Worm (Caenorhabditis elegans) whole organism, L3 larva: ENCODE data around the gene ech-9.

Experiments
- ZK546.5 ChIP-seq: sonication (generic microtip); optimal IDR thresholded peaks from 2 replicates; lab custom pipeline; 2017; ENCODE audit warnings: missing biosample characterization, missing genetic modification characterization
- ceh-28 ChIP-seq: fragments of 150-350 bp; optimal IDR thresholded peaks from 2 replicates; lab custom pipeline; 2014; ENCODE audit warnings: missing biosample characterization, missing genetic modification reagents, missing genetic modification characterization
- ceh-82 ChIP-seq: fragments of 150-350 bp; optimal IDR thresholded peaks from 2 replicates; lab custom pipeline; 2014; ENCODE audit warnings: missing biosample characterization, missing genetic modification characterization
- egl-27 ChIP-seq: sonication (generic microtip); optimal IDR thresholded peaks from 4 replicates; lab custom pipeline; 2017; ENCODE audit warnings: missing biosample characterization, missing genetic modification reagents, missing genetic modification characterization
- elt-2 ChIP-seq: sonication (generic microtip); optimal IDR thresholded peaks from 2 replicates; lab custom pipeline; 2016; ENCODE audit warnings: missing genetic modification reagents, mild to moderate bottlenecking, missing genetic modification characterization, missing compliant biosample characterization
- elt-3 ChIP-seq, 3 experiments: fragments of 150-350 bp in 1 of 3; sonication (generic microtip) in 2 of 3; optimal IDR thresholded peaks; 2 replicates in 2 of 3; 4 replicates in 1 of 3; lab custom pipeline; 2014 to 2017; ENCODE audit warnings: missing biosample characterization in 3 of 3, missing genetic modification characterization in 3 of 3
- eor-1 ChIP-seq, 2 experiments: fragments of 150-350 bp; optimal IDR thresholded peaks; 2 replicates each; lab custom pipeline; 2014 to 2018; ENCODE audit warnings: missing biosample characterization in 2 of 2, missing genetic modification characterization in 2 of 2
- fkh-10 ChIP-seq: sonication (generic microtip); optimal IDR thresholded peaks from 2 replicates; lab custom pipeline; 2017; ENCODE audit warnings: missing biosample characterization, missing genetic modification reagents, missing genetic modification characterization
- fkh-2 ChIP-seq: fragments of 150-350 bp; optimal IDR thresholded peaks from 2 replicates; lab custom pipeline; 2014; ENCODE audit warnings: missing biosample characterization, missing genetic modification reagents, missing genetic modification characterization
- fos-1 ChIP-seq: fragments of 150-350 bp; optimal IDR thresholded peaks from 2 replicates; lab custom pipeline; 2014; ENCODE audit warnings: missing biosample characterization, missing genetic modification characterization
- hmg-11 ChIP-seq: sonication (generic microtip); optimal IDR thresholded peaks from 2 replicates; lab custom pipeline; 2016; ENCODE audit warnings: missing genetic modification characterization, missing compliant biosample characterization
- jun-1 ChIP-seq: fragments of 150-350 bp; optimal IDR thresholded peaks from 2 replicates; lab custom pipeline; 2014; ENCODE audit warnings: missing biosample characterization, missing genetic modification reagents, missing genetic modification characterization
- lin-15B ChIP-seq: fragments of 150-350 bp; optimal IDR thresholded peaks from 2 replicates; lab custom pipeline; 2014; ENCODE audit warnings: missing biosample characterization, missing genetic modification characterization
- lin-39 ChIP-seq: fragments of 150-350 bp; optimal IDR thresholded peaks from 2 replicates; lab custom pipeline; 2018; ENCODE audit warnings: missing biosample characterization, missing genetic modification reagents, missing genetic modification characterization
- lsy-12 ChIP-seq: sonication (generic microtip); optimal IDR thresholded peaks from 2 replicates; lab custom pipeline; 2016; ENCODE audit warnings: mild to moderate bottlenecking, missing genetic modification characterization, missing compliant biosample characterization
- mdl-1 ChIP-seq: fragments of 150-350 bp; optimal IDR thresholded peaks from 2 replicates; lab custom pipeline; 2014; ENCODE audit warnings: missing biosample characterization, missing genetic modification characterization
- mml-1 ChIP-seq: fragments of 150-350 bp; sonication (generic microtip); optimal IDR thresholded peaks from 3 replicates; lab custom pipeline; 2014; ENCODE audit warnings: missing biosample characterization, missing genetic modification characterization
- nfya-1 ChIP-seq: sonication (generic microtip); optimal IDR thresholded peaks from 2 replicates; lab custom pipeline; 2017; ENCODE audit warnings: missing genetic modification characterization, mild to moderate bottlenecking, missing compliant biosample characterization, antibody characterized with exemption, moderate library complexity; ENCODE audit not compliant: insufficient read depth
- nhr-11 ChIP-seq: fragments of 150-350 bp; optimal IDR thresholded peaks from 2 replicates; lab custom pipeline; 2014; ENCODE audit warnings: missing biosample characterization, missing genetic modification characterization
- nhr-23 ChIP-seq: fragments of 150-350 bp; optimal IDR thresholded peaks from 2 replicates; lab custom pipeline; 2014; ENCODE audit warnings: missing biosample characterization, missing genetic modification reagents, missing genetic modification characterization
- nhr-237 ChIP-seq: fragments of 150-350 bp; optimal IDR thresholded peaks from 2 replicates; lab custom pipeline; 2014; ENCODE audit warnings: missing biosample characterization, missing genetic modification characterization
- nhr-25 ChIP-seq: sonication (generic microtip); optimal IDR thresholded peaks from 2 replicates; lab custom pipeline; 2017; ENCODE audit warnings: missing biosample characterization, missing genetic modification characterization
- nhr-28 ChIP-seq: fragments of 150-350 bp; optimal IDR thresholded peaks from 2 replicates; lab custom pipeline; 2014; ENCODE audit warnings: missing biosample characterization, missing genetic modification characterization
- nhr-67 ChIP-seq: fragments of 150-350 bp; optimal IDR thresholded peaks from 2 replicates; lab custom pipeline; 2014; ENCODE audit warnings: missing biosample characterization, missing genetic modification characterization
- nhr-77 ChIP-seq: fragments of 150-350 bp; optimal IDR thresholded peaks from 2 replicates; lab custom pipeline; 2014; ENCODE audit warnings: missing biosample characterization, missing genetic modification characterization
- pha-4 ChIP-seq: fragments of 150-350 bp; optimal IDR thresholded peaks from 2 replicates; lab custom pipeline; 2014; ENCODE audit warnings: missing biosample characterization, missing genetic modification reagents, missing genetic modification characterization
- pqm-1 ChIP-seq: fragments of 150-350 bp; optimal IDR thresholded peaks from 2 replicates; lab custom pipeline; 2017; ENCODE audit warnings: missing biosample characterization, missing genetic modification characterization, inconsistent platforms
- sea-2 ChIP-seq: fragments of 150-350 bp; sonication (generic microtip); optimal IDR thresholded peaks from 4 replicates; lab custom pipeline; 2014; ENCODE audit warnings: missing biosample characterization, missing genetic modification reagents, missing genetic modification characterization
- skn-1 ChIP-seq: fragments of 150-350 bp; optimal IDR thresholded peaks from 2 replicates; lab custom pipeline; 2014; ENCODE audit warnings: missing biosample characterization, missing genetic modification characterization
- snpc-4 ChIP-seq: fragments of 150-350 bp; optimal IDR thresholded peaks from 2 replicates; lab custom pipeline; 2014; ENCODE audit warnings: missing biosample characterization, missing genetic modification characterization
- unc-39 ChIP-seq: sonication (generic microtip); optimal IDR thresholded peaks from 4 replicates; lab custom pipeline; 2017; ENCODE audit warnings: missing biosample characterization, missing genetic modification characterization
- unc-62 ChIP-seq: fragments of 150-350 bp; sonication (generic microtip); optimal IDR thresholded peaks from 4 replicates; lab custom pipeline; 2014; ENCODE audit warnings: missing biosample characterization, missing genetic modification reagents, missing genetic modification characterization
- zag-1 ChIP-seq: fragments of 150-350 bp; optimal IDR thresholded peaks from 2 replicates; lab custom pipeline; 2014; ENCODE audit warnings: missing biosample characterization, missing genetic modification characterization
- ztf-4 ChIP-seq: fragments of 150-350 bp; optimal IDR thresholded peaks from 2 replicates; lab custom pipeline; 2014; ENCODE audit warnings: missing biosample characterization, missing genetic modification characterization

Gene ech-9

DNA sequence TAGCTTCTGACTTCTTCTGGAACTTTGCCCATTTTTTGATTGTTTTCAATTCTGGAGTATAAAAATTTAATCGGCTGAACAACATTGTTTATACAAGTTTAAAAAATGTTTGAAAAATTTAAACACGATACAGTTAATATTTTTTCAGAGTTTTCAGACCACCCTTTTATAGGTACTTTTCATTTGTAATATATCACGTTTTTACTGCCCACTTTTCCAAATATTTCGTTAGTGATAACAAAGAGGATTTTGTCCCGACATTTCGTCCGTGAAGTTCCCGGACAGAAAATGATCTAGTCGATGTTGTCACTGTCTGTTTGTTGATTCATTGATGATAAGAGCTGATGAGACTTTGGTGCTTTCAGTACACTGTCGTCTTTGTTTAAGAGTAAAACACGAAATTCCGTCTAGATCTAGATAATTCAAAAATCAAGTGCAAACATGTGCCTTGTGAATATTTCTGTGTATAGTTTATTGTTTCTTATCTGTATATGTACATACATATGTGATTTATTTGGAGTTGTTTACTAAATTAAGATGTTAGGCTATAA, at the start of gene ech-9:
Gene ech-9 (minus strand): TSS at position 51 of the 551 bp plus-strand sequence.
- peak; percentile 58 for TF ChIP-seq elt-2 (tag; lab: Kevin White, UChicago)
- TF ChIP-seq pqm-1 (tag; lab: Kevin White, UChicago) = peak; percentile 84
- no peak for TF ChIP-seq elt-3 (tag; optimal IDR thresholded peaks at IDR 0.05; lab: Kevin White, UChicago)

DNA sequence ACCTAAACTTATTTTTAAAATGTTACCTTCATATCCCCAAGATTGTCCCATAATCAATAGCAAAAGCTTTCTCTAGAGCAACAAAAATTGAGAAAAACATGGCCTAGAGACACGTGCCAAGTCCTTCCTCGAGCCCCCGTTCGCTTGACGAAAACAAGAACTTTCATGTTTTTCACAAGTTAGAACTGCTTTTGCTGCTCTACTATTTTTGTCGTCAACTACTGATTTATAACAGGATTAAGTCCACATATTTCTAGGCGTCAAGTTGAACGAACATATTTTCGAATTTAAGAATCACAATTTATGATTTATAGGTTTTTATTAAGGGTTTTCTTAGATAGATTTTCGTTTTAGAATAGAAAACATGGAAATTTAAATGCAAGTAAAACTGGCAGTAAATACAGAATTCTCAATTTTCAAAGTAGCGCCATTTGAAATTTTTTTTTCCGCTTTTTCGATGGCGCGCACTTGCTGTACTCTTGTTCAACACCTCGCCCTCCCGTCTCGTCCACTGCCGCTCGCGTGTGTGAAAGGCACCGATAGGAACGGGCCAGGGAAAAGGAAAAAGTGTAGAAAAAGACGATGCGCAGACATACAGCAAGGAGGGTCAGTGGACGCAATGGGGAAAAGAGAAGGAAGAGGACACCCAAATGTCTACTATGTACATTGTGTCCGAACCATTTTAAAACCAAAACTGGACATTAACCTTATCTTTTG, 49.2 kb upstream of the ech-9 start, which contains the start of gene rad-51:
Gene rad-51 (minus strand): TSS at position 51 of the 717 bp plus-strand sequence.
- TF ChIP-seq nfya-1 (tag; lab: Kevin White, UChicago) (peak; percentile 86), skn-1 (no peak), snpc-4 (tag; lab: Kevin White, UChicago) (peak; percentile 73), ceh-82 (tag; lab: Kevin White, UChicago) (no peak), lin-15B (tag; lab: Kevin White, UChicago) (peak; percentile 85), nhr-237 (tag; lab: Kevin White, UChicago) (no peak), nhr-25 (tag; lab: Kevin White, UChicago) (peak; percentile 68), nhr-77 (tag; lab: Kevin White, UChicago) (no peak), ceh-28 (no peak), nhr-67 (tag; lab: Kevin White, UChicago) (no peak), egl-27 (tag; lab: Kevin White, UChicago) (peak; percentile 9), hmg-11 (tag; lab: Kevin White, UChicago) (peak; percentile 88), nhr-23 (tag; lab: Kevin White, UChicago) (peak; percentile 33), pha-4 (tag; lab: Kevin White, UChicago) (peak; percentile 88), eor-1 (tag; optimal IDR thresholded peaks at IDR 0.05; lab: Kevin White, UChicago) (no peak), mdl-1 (tag; lab: Kevin White, UChicago) (no peak), jun-1 (tag; lab: Kevin White, UChicago) (no peak), lsy-12 (tag; lab: Kevin White, UChicago) (peak; percentile 5), zag-1 (tag; lab: Kevin White, UChicago) (no peak), lin-39 (tag; lab: Kevin White, UChicago) (peak; percentile 37), elt-2 (tag; lab: Kevin White, UChicago) (peak; percentile 54), pqm-1 (tag; lab: Kevin White, UChicago) (peak; percentile 29), unc-62 (GFP tag; lab: Kevin White, UChicago) (no peak), ztf-4 (tag; lab: Kevin White, UChicago) (no peak)

DNA sequence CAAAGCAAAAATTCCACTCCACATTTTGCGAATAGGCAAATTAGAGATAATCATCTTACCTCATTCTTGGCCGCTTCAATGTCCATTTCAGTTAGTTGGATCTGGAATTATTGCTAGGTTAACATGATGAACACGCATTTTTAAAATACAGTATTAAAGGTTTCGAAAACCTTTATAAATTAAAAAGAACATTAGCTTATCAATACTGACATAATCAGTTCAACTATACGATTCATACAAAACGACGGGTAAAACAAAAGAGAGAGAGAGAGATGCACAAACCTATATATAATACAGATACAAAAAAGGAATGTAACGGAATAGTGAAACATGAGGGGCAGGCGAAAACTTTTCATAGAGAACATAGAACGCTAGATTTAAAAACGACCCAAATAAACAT, 46.4 kb upstream of the ech-9 start, which contains the start of gene thk-1:
Gene thk-1 (minus strand): TSS at position 101 of the 400 bp plus-strand sequence.
- peak; percentile 42 for TF ChIP-seq elt-2 (tag; lab: Kevin White, UChicago)
- TF ChIP-seq unc-62 (GFP tag; lab: Kevin White, UChicago) = no peak
- no peak for TF ChIP-seq nhr-25 (tag; lab: Kevin White, UChicago)
- TF ChIP-seq fos-1 (tag; lab: Kevin White, UChicago) = no peak
- TF ChIP-seq nhr-11 (tag; lab: Kevin White, UChicago) = no peak
- TF ChIP-seq snpc-4 (tag; lab: Kevin White, UChicago) = no peak
- no peak for TF ChIP-seq unc-39 (tag; lab: Kevin White, UChicago)
- TF ChIP-seq pqm-1 (tag; lab: Kevin White, UChicago) = peak; percentile 15
- TF ChIP-seq nhr-237 (tag; lab: Kevin White, UChicago) = no peak

DNA sequence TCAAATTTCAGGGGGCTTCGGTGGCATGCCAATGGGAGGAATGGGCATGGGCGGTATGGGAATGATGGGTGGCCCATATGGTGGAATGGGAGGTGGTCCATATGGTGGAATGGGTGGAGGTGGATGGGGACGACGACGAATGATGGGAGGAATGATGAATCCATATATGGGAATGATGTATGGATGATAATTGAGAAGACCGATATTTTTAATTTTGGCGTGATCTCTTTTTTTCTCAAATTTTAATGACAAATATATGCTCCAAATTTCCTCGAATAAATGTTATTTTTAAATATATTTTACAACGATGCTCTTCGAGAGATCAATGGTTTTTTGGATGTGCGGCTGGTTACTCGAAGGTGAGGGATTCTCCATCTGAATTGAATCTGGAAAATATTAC, 42.6 kb upstream of the ech-9 start, which contains the start of gene Y43C5A.4:
Gene Y43C5A.4 (plus strand): TSS at position 301 of the 400 bp plus-strand sequence.
- TF ChIP-seq snpc-4 (tag; lab: Kevin White, UChicago) = no peak

DNA sequence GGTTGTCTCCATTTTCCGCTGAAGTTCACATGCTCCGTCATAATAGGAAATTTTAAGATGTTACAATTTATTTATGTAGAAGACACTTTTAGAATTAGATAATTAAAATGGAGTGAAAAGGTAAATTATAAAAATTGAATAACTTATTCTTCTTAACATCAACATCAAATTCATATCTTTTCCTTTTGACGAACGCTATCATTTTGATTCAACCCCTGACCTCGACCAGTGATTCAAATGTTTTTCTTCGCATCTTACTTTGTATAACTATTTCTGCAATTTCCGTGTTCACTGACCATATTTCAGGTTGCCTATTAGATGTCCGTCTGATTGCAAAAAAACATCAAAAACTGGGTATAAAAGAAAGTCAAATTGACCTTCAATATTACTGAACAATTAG, 41.8 kb upstream of the ech-9 start, which contains the start of gene Y43C5A.7:
Gene Y43C5A.7 (plus strand): TSS at position 301 of the 400 bp plus-strand sequence.
- no peak for TF ChIP-seq fkh-2 (tag; lab: Kevin White, UChicago)
- no peak for TF ChIP-seq nhr-237 (tag; lab: Kevin White, UChicago)
- no peak for TF ChIP-seq mml-1 (tag; lab: Kevin White, UChicago)
- no peak for TF ChIP-seq fkh-10
- no peak for TF ChIP-seq ZK546.5 (tag; lab: Kevin White, UChicago)
- TF ChIP-seq pqm-1 (tag; lab: Kevin White, UChicago) = no peak
- TF ChIP-seq sea-2 = no peak
- TF ChIP-seq nhr-28 (tag; lab: Kevin White, UChicago) = no peak
- no peak for TF ChIP-seq nhr-67 (tag; lab: Kevin White, UChicago)
- no peak for TF ChIP-seq egl-27 (tag; lab: Kevin White, UChicago)
- no peak for TF ChIP-seq hmg-11 (tag; lab: Kevin White, UChicago)
- TF ChIP-seq elt-3 (tag; optimal IDR thresholded peaks at IDR 0.05; lab: Kevin White, UChicago) = no peak
